Worm (Caenorhabditis elegans): Measurements from ENCODE around the gene M01H9.3.

- TF ChIP-seq sptf-1 (tag; optimal IDR thresholded peaks at IDR 0.05) (no peak), nhr-12 (tag; optimal IDR thresholded peaks at IDR 0.05) (no peak), lin-13 (tag; optimal IDR thresholded peaks at IDR 0.05) (no peak), sem-2 (GFP tag; optimal IDR thresholded peaks at IDR 0.05) (no peak)
Observed at ce11 chrIV:4518111-4518510, 41.3 kb upstream of the M01H9.3 start.

Data from whole organism, mixed stage, embryonic.